Fruit fly (Drosophila melanogaster) whole organism, embryonic: Measurements from ENCODE around the gene Hip14.
A peak's percentile ranks its signal among the peaks of the same experiment; 100 is the strongest.

Experiments used
- B-H1 ChIP-seq: fragments of 200-800 bp; sonication (Bioruptor generic); IDR thresholded peaks from 3 replicates; pipeline ENCODE4 v1.3.6; 2022; ENCODE audit warnings: missing biosample characterization, missing genetic modification characterization
- CG11504 ChIP-seq: fragments of 200-800 bp; sonication (Bioruptor generic); optimal IDR thresholded peaks from 3 replicates; lab custom pipeline; 2019; ENCODE audit warnings: missing biosample characterization, mild to moderate bottlenecking, missing genetic modification characterization, moderate library complexity
- CG14441 ChIP-seq: fragments of 200-800 bp; sonication (Bioruptor generic); IDR thresholded peaks from 2 replicates; pipeline ENCODE4 v1.3.6; 2022; ENCODE audit warnings: missing biosample characterization, missing genetic modification characterization
- CG15011 ChIP-seq: fragments of 200-800 bp; sonication (Bioruptor generic); optimal IDR thresholded peaks from 3 replicates; lab custom pipeline; 2018; ENCODE audit warnings: missing biosample characterization, mild to moderate bottlenecking, missing genetic modification characterization
- CG1602 ChIP-seq: fragments of 200-800 bp; sonication (Bioruptor generic); optimal IDR thresholded peaks from 3 replicates; lab custom pipeline; 2016; ENCODE audit warnings: missing biosample characterization, missing genetic modification characterization
- CG16815 ChIP-seq: fragments of 200-800 bp; sonication (Bioruptor generic); optimal IDR thresholded peaks from 3 replicates; lab custom pipeline; 2017; ENCODE audit warnings: missing biosample characterization, mild to moderate bottlenecking, missing genetic modification characterization
- CG17912 ChIP-seq: fragments of 200-800 bp; sonication (Bioruptor generic); optimal IDR thresholded peaks from 2 replicates; lab custom pipeline; 2018; ENCODE audit warnings: missing biosample characterization, mild to moderate bottlenecking, missing genetic modification characterization
- CG18262 ChIP-seq: fragments of 200-800 bp; optimal IDR thresholded peaks from 3 replicates; lab custom pipeline; 2019; ENCODE audit warnings: missing biosample characterization, mild to moderate bottlenecking, missing genetic modification characterization, moderate library complexity
- CG2875 ChIP-seq: fragments of 200-800 bp; sonication (Bioruptor generic); optimal IDR thresholded peaks from 2 replicates; lab custom pipeline; 2017; ENCODE audit warnings: missing biosample characterization, mild to moderate bottlenecking, missing genetic modification characterization, missing genetic modification reagents
- CG31441 ChIP-seq: fragments of 200-800 bp; sonication (Bioruptor generic); IDR thresholded peaks from 2 replicates; pipeline ENCODE4 v1.3.6; 2022; ENCODE audit warnings: missing biosample characterization, missing genetic modification characterization
- CG3163 ChIP-seq: fragments of 200-800 bp; sonication (Bioruptor generic); optimal IDR thresholded peaks from 3 replicates; lab custom pipeline; 2016; ENCODE audit warnings: missing biosample characterization, missing genetic modification characterization
- CG3995 ChIP-seq: fragments of 200-800 bp; sonication (Bioruptor generic); optimal IDR thresholded peaks from 3 replicates; lab custom pipeline; 2016; ENCODE audit warnings: missing biosample characterization, missing genetic modification characterization
- CG42726 ChIP-seq: fragments of 200-800 bp; sonication (Bioruptor generic); IDR thresholded peaks from 2 replicates; pipeline ENCODE4 v1.3.6; 2022; ENCODE audit warnings: missing biosample characterization, missing genetic modification characterization; ENCODE audit not compliant: partially characterized antibody
- CG7357 ChIP-seq: fragments of 200-800 bp; sonication (Bioruptor generic); IDR thresholded peaks from 3 replicates; pipeline ENCODE4 v1.3.6; 2022; ENCODE audit warnings: missing biosample characterization, missing genetic modification characterization
- CG9727 ChIP-seq: fragments of 200-800 bp; sonication (Bioruptor generic); optimal IDR thresholded peaks from 3 replicates; lab custom pipeline; 2017; ENCODE audit warnings: missing biosample characterization, mild to moderate bottlenecking, missing genetic modification characterization
- CG9797 ChIP-seq: fragments of 200-800 bp; sonication (Bioruptor generic); optimal IDR thresholded peaks from 3 replicates; lab custom pipeline; 2018; ENCODE audit warnings: missing biosample characterization, mild to moderate bottlenecking, missing genetic modification characterization
- Dbx ChIP-seq: fragments of 200-800 bp; sonication (Bioruptor generic); IDR thresholded peaks from 3 replicates; pipeline ENCODE4 v1.3.6; 2022; ENCODE audit warnings: missing biosample characterization, missing genetic modification characterization
- Dref ChIP-seq: fragments of 200-800 bp; sonication (Bioruptor generic); IDR thresholded peaks from 2 replicates; pipeline ENCODE4 v1.3.6; 2022; ENCODE audit warnings: missing biosample characterization, missing genetic modification characterization
- E2f2 ChIP-seq: fragments of 200-800 bp; sonication (Bioruptor generic); IDR thresholded peaks from 2 replicates; pipeline ENCODE4 v1.3.6; 2022; ENCODE audit warnings: missing biosample characterization, missing genetic modification characterization
- Eip74EF ChIP-seq, 2 experiments: fragments of 200-800 bp in 1 of 2; fragments of >200 bp in 1 of 2; sonication (Bioruptor generic) in 1 of 2; optimal IDR thresholded peaks; 2 replicates each; lab custom pipeline; 2017 to 2019; ENCODE audit warnings: missing biosample characterization in 2 of 2, missing genetic modification characterization in 2 of 2, mild to moderate bottlenecking in 1 of 2, moderate library complexity in 1 of 2
- Fer2 ChIP-seq: fragments of 200-800 bp; sonication (Bioruptor generic); optimal IDR thresholded peaks from 2 replicates; lab custom pipeline; 2018; ENCODE audit warnings: missing biosample characterization, mild to moderate bottlenecking, missing genetic modification characterization, moderate library complexity
- Gsc ChIP-seq: fragments of 200-800 bp; sonication (Bioruptor generic); IDR thresholded peaks from 2 replicates; pipeline ENCODE4 v1.3.6; 2022; ENCODE audit warnings: missing biosample characterization, missing genetic modification characterization
- Hmr ChIP-seq: fragments of 200-800 bp; sonication (Bioruptor generic); optimal IDR thresholded peaks from 3 replicates; lab custom pipeline; 2017; ENCODE audit warnings: mild to moderate bottlenecking, missing biosample characterization, missing genetic modification reagents, missing genetic modification characterization
- Mad ChIP-seq: fragments of 200-800 bp; sonication (Bioruptor generic); optimal IDR thresholded peaks from 2 replicates; lab custom pipeline; 2016; ENCODE audit warnings: missing biosample characterization, missing genetic modification characterization
- Med ChIP-seq: fragments of 200-800 bp; sonication (Bioruptor generic); peaks from one replicate; lab custom pipeline; 2016; ENCODE audit warnings: missing biosample characterization, missing genetic modification characterization, mild to moderate bottlenecking, inconsistent platforms, moderate library complexity
- Mrtf ChIP-seq: fragments of 200-800 bp; sonication (Bioruptor generic); IDR thresholded peaks from 3 replicates; pipeline ENCODE4 v1.3.6; 2022; ENCODE audit warnings: missing biosample characterization, missing genetic modification characterization
- NFAT ChIP-seq: fragments of 200-800 bp; sonication (Bioruptor generic); IDR thresholded peaks from 2 replicates; pipeline ENCODE4 v1.3.6; 2022; ENCODE audit warnings: missing biosample characterization, missing genetic modification characterization
- Nf-YB ChIP-seq: fragments of 200-800 bp; sonication (Bioruptor generic); optimal IDR thresholded peaks from 3 replicates; lab custom pipeline; 2019; ENCODE audit warnings: missing biosample characterization, mild to moderate bottlenecking, missing genetic modification characterization, moderate library complexity
- Oli ChIP-seq: fragments of 200-800 bp; sonication (Bioruptor generic); optimal IDR thresholded peaks from 2 replicates; lab custom pipeline; 2018; ENCODE audit warnings: missing biosample characterization, mild to moderate bottlenecking, missing genetic modification characterization, moderate library complexity
- Opbp ChIP-seq: fragments of 200-800 bp; sonication (Bioruptor generic); IDR thresholded peaks from 3 replicates; pipeline ENCODE4 v1.3.6; 2022; ENCODE audit warnings: missing biosample characterization, missing genetic modification characterization; ENCODE audit not compliant: partially characterized antibody
- Pdp1 ChIP-seq, 2 experiments: fragments of 200-800 bp; sonication (Bioruptor generic); optimal IDR thresholded peaks; 3 replicates each; lab custom pipeline; 2016; ENCODE audit warnings: missing biosample characterization in 2 of 2, missing genetic modification characterization in 2 of 2, mild to moderate bottlenecking in 1 of 2, moderate library complexity in 1 of 2
- ara ChIP-seq: fragments of 200-800 bp; sonication (Bioruptor generic); IDR thresholded peaks from 2 replicates; pipeline ENCODE4 v1.3.6; 2022; ENCODE audit warnings: missing biosample characterization, missing genetic modification characterization
- bab2 ChIP-seq: fragments of 200-800 bp; sonication (Bioruptor generic); optimal IDR thresholded peaks from 2 replicates; lab custom pipeline; 2016; ENCODE audit warnings: missing biosample characterization, missing genetic modification characterization
- cg ChIP-seq: fragments of 200-800 bp; sonication (Bioruptor generic); optimal IDR thresholded peaks from 3 replicates; lab custom pipeline; 2019; ENCODE audit warnings: missing biosample characterization, mild to moderate bottlenecking, missing genetic modification characterization, moderate library complexity
- chinmo ChIP-seq: fragments of 200-800 bp; sonication (Bioruptor generic); IDR thresholded peaks from 4 replicates; pipeline ENCODE4 v1.3.6; 2022; ENCODE audit warnings: missing biosample characterization, missing genetic modification characterization; ENCODE audit not compliant: partially characterized antibody
- esg ChIP-seq: fragments of 200-800 bp; sonication (Bioruptor generic); conservative IDR thresholded peaks from 2 replicates; pipeline ENCODE4 v1.3.6; 2022; ENCODE audit warnings: missing biosample characterization, missing genetic modification characterization
- grau ChIP-seq: fragments of 200-800 bp; optimal IDR thresholded peaks from 3 replicates; lab custom pipeline; 2019; ENCODE audit warnings: missing biosample characterization, mild to moderate bottlenecking, missing genetic modification characterization, moderate library complexity
- jing ChIP-seq: fragments of 200-800 bp; sonication (Bioruptor generic); optimal IDR thresholded peaks from 2 replicates; lab custom pipeline; 2018; ENCODE audit warnings: missing biosample characterization, mild to moderate bottlenecking, missing genetic modification characterization
- kah ChIP-seq: fragments of 200-800 bp; sonication (Bioruptor generic); optimal IDR thresholded peaks from 2 replicates; lab custom pipeline; 2018; ENCODE audit warnings: missing biosample characterization, mild to moderate bottlenecking, missing genetic modification characterization
- lov ChIP-seq, 2 experiments: fragments of 200-800 bp in 1 of 2; fragments of >200 bp in 1 of 2; sonication (Bioruptor generic) in 1 of 2; IDR thresholded peaks in 1 of 2; optimal IDR thresholded peaks in 1 of 2; 2 replicates in 1 of 2; 3 replicates in 1 of 2; pipeline versions ENCODE4 v1.3.6 to Lab custom; 2017 to 2022; ENCODE audit warnings: missing biosample characterization in 1 of 2, missing genetic modification characterization in 1 of 2
- otp ChIP-seq: fragments of 200-800 bp; sonication (Bioruptor generic); IDR thresholded peaks from 3 replicates; pipeline ENCODE4, ENCODE4 v1.3.6; 2022; ENCODE audit warnings: missing biosample characterization, missing genetic modification characterization
- p53 ChIP-seq: fragments of 200-800 bp; sonication (Bioruptor generic); optimal IDR thresholded peaks from 2 replicates; lab custom pipeline; 2016; ENCODE audit warnings: missing biosample characterization, missing genetic modification characterization
- pb ChIP-seq: fragments of 200-800 bp; sonication (Bioruptor generic); optimal IDR thresholded peaks from 3 replicates; lab custom pipeline; 2016; ENCODE audit warnings: missing biosample characterization, missing genetic modification characterization
- sob ChIP-seq: fragments of 200-800 bp; sonication (Bioruptor generic); IDR thresholded peaks from 2 replicates; pipeline ENCODE4 v1.3.6; 2022; ENCODE audit warnings: missing biosample characterization, missing genetic modification characterization
- stc ChIP-seq: fragments of 200-800 bp; sonication (Bioruptor generic); IDR thresholded peaks from 2 replicates; pipeline ENCODE4 v1.3.6; 2022; ENCODE audit warnings: missing biosample characterization, missing genetic modification characterization
- tio ChIP-seq: fragments of 200-800 bp; sonication (Bioruptor generic); optimal IDR thresholded peaks from 2 replicates; lab custom pipeline; 2017; ENCODE audit warnings: missing biosample characterization, missing genetic modification characterization, inconsistent platforms
- trem ChIP-seq: fragments of 200-800 bp; optimal IDR thresholded peaks from 3 replicates; lab custom pipeline; 2019; ENCODE audit warnings: missing biosample characterization, mild to moderate bottlenecking, missing genetic modification characterization, moderate library complexity
- ttk ChIP-seq: fragments of 200-800 bp; sonication (Bioruptor generic); IDR thresholded peaks from 2 replicates; pipeline ENCODE4 v2.1.2; 2022; ENCODE audit warnings: missing biosample characterization, missing genetic modification characterization
- z ChIP-seq: fragments of 200-800 bp; sonication (Bioruptor generic); IDR thresholded peaks from 3 replicates; pipeline ENCODE4 v1.3.6; 2022; ENCODE audit warnings: missing biosample characterization, missing genetic modification characterization
- zf30C ChIP-seq: fragments of 200-800 bp; sonication (Bioruptor generic); optimal IDR thresholded peaks from 3 replicates; lab custom pipeline; 2018; ENCODE audit warnings: missing biosample characterization, mild to moderate bottlenecking, missing genetic modification characterization
- zfh2 ChIP-seq: fragments of 200-800 bp; sonication (Bioruptor generic); optimal IDR thresholded peaks from 2 replicates; lab custom pipeline; 2016; ENCODE audit warnings: missing biosample characterization, missing genetic modification characterization

The Hip14 gene

dm6 chr3L:15988039-15988546, at the start of gene Hip14 (continued):
- no peak for TF ChIP-seq CG14441
- TF ChIP-seq CG17912 (GFP tag; lab: Kevin White, UChicago): no peak
- TF ChIP-seq Hmr (GFP tag; lab: Kevin White, UChicago): no peak
- no peak for TF ChIP-seq Gsc (GFP tag; lab: Robert Waterston, UW)
- TF ChIP-seq chinmo (GFP tag; lab: Robert Waterston, UW): no peak
- no peak for TF ChIP-seq z (GFP tag; lab: Robert Waterston, UW)
- TF ChIP-seq CG11504 (tag; lab: Kevin White, UChicago): no peak
- TF ChIP-seq Mad (GFP tag; lab: Kevin White, UChicago): no peak
- TF ChIP-seq ttk (GFP tag; lab: Robert Waterston, UW): no peak
- TF ChIP-seq Nf-YB (GFP tag; lab: Kevin White, UChicago): no peak
- TF ChIP-seq Fer2 (tag; lab: Kevin White, UChicago): no peak
- TF ChIP-seq sob (GFP tag; lab: Robert Waterston, UW): peak; percentile 28; the same call in 1 of the 2 replicates
- TF ChIP-seq bab2 (GFP tag; lab: Kevin White, UChicago): no peak
- TF ChIP-seq zfh2 (GFP tag; lab: Kevin White, UChicago): peak; percentile 19
- peak; percentile 32 for TF ChIP-seq CG18262 (tag; lab: Kevin White, UChicago)
- TF ChIP-seq esg (GFP tag; lab: Robert Waterston, UW): no peak
- no peak for TF ChIP-seq Oli (tag; lab: Kevin White, UChicago)
- TF ChIP-seq Eip74EF (GFP tag; optimal IDR thresholded peaks at IDR 0.05; lab: Kevin White, UChicago): no peak
- TF ChIP-seq ara (GFP tag; lab: Robert Waterston, UW): 0 out of 2 replicates have a peak, but pooled peaks have one; percentile 20
- TF ChIP-seq CG1602 (GFP tag; lab: Kevin White, UChicago): no peak
- no peak for TF ChIP-seq tio (GFP tag; lab: Kevin White, UChicago)
- no peak for TF ChIP-seq Mrtf (GFP tag; lab: Robert Waterston, UW)
- TF ChIP-seq CG3163 (GFP tag; lab: Kevin White, UChicago): no peak
- TF ChIP-seq Pdp1 (GFP tag; optimal IDR thresholded peaks at IDR 0.05; lab: Kevin White, UChicago): peak in 1 of 2 experiments; percentile 49
- TF ChIP-seq otp (GFP tag; lab: Robert Waterston, UW): no peak
- no peak for TF ChIP-seq jing (GFP tag; lab: Kevin White, UChicago)
- TF ChIP-seq E2f2: no peak
- peak; percentile 33 for TF ChIP-seq CG9727 (GFP tag; lab: Kevin White, UChicago)
- no peak; the same call in 2 of the 3 replicates for TF ChIP-seq Opbp (GFP tag; lab: Robert Waterston, UW)
- no peak for TF ChIP-seq Dref (GFP tag; lab: Robert Waterston, UW)
- TF ChIP-seq trem: peak; percentile 64
- TF ChIP-seq NFAT (GFP tag; lab: Robert Waterston, UW): no peak
- peak; percentile 63 for TF ChIP-seq CG31441 (GFP tag; lab: Robert Waterston, UW)
- TF ChIP-seq CG42726 (GFP tag; lab: Robert Waterston, UW): no peak
- peak; percentile 54 for TF ChIP-seq CG9797 (GFP tag; lab: Kevin White, UChicago)
- no peak for TF ChIP-seq pb
- no peak for TF ChIP-seq zf30C
- no peak for TF ChIP-seq grau (tag; lab: Kevin White, UChicago)
- TF ChIP-seq Dbx (GFP tag; lab: Robert Waterston, UW): no peak
- TF ChIP-seq CG15011 (GFP tag; lab: Kevin White, UChicago): no peak
- no peak for TF ChIP-seq CG7357 (GFP tag; lab: Robert Waterston, UW)
- TF ChIP-seq Med (GFP tag; lab: Kevin White, UChicago): peak; percentile 80
- TF ChIP-seq stc (GFP tag; lab: Robert Waterston, UW): no peak
- TF ChIP-seq p53: no peak
- no peak for TF ChIP-seq cg
- TF ChIP-seq CG16815: no peak
- no peak for TF ChIP-seq CG2875 (GFP tag; lab: Kevin White, UChicago)
- TF ChIP-seq lov (optimal IDR thresholded peaks at IDR 0.05; lab: Kevin White, UChicago): no peak
- TF ChIP-seq lov (GFP tag; IDR thresholded peaks at IDR 0.05; lab: Robert Waterston, UW): no peak
- no peak for TF ChIP-seq B-H1 (GFP tag; lab: Robert Waterston, UW)
- TF ChIP-seq CG3995 (GFP tag; lab: Kevin White, UChicago): peak; percentile 86
- TF ChIP-seq kah (GFP tag; lab: Kevin White, UChicago): no peak
